Worm (Caenorhabditis elegans) whole organism, young adult: ENCODE data around the gene klp-20.

Experiments used
- B0019.2 ChIP-seq: fragments of 200-800 bp; sonication (Bioruptor generic); conservative IDR thresholded peaks from 2 replicates; pipeline ENCODE4 v1.3.6; 2022; ENCODE audit warnings: missing genetic modification reagents, missing genetic modification characterization, missing compliant biosample characterization
- B0035.1 ChIP-seq: sonication (generic microtip); optimal IDR thresholded peaks from 2 replicates; lab custom pipeline; 2016; ENCODE audit warnings: missing genetic modification characterization, mild to moderate bottlenecking, missing compliant biosample characterization, missing genotype, missing genetic modification reagents
- B0261.1 ChIP-seq: sonication (generic microtip); optimal IDR thresholded peaks from 2 replicates; lab custom pipeline; 2016; ENCODE audit warnings: mild to moderate bottlenecking, missing genetic modification characterization, moderate library complexity, missing compliant biosample characterization
- B0336.3 ChIP-seq: fragments of 200-800 bp; sonication (Bioruptor generic); IDR thresholded peaks from 2 replicates; pipeline ENCODE4 v1.3.6; 2022; ENCODE audit warnings: missing genetic modification characterization, missing compliant biosample characterization
- D2030.7 ChIP-seq: fragments of 200-800 bp; sonication (Bioruptor generic); IDR thresholded peaks from 2 replicates; pipeline ENCODE4 v1.3.6; 2022; ENCODE audit warnings: missing genetic modification reagents, missing genetic modification characterization, missing compliant biosample characterization
- F33H1.4 ChIP-seq: fragments of 200-800 bp; sonication (Bioruptor generic); IDR thresholded peaks from 2 replicates; pipeline ENCODE4 v1.3.6; 2022; ENCODE audit warnings: missing genetic modification reagents, missing genetic modification characterization, missing compliant biosample characterization
- F39B2.1 ChIP-seq: fragments of 200-800 bp; sonication (Bioruptor generic); IDR thresholded peaks from 2 replicates; pipeline ENCODE4 v1.3.6; 2022; ENCODE audit warnings: missing genetic modification reagents, missing genetic modification characterization, missing compliant biosample characterization
- F49E8.2 ChIP-seq: sonication (generic microtip); optimal IDR thresholded peaks from 3 replicates; lab custom pipeline; 2017; ENCODE audit warnings: missing genetic modification characterization, mild to moderate bottlenecking, missing compliant biosample characterization, antibody characterized with exemption, moderate library complexity; ENCODE audit not compliant: insufficient read depth
- F57A8.1 ChIP-seq: fragments of 200-800 bp; sonication (Bioruptor generic); optimal IDR thresholded peaks from 2 replicates; lab custom pipeline; 2018; ENCODE audit warnings: mild to moderate bottlenecking, missing genetic modification characterization, moderate library complexity, missing compliant biosample characterization
- K12H6.12 ChIP-seq: fragments of 200-800 bp; sonication (Bioruptor generic); optimal IDR thresholded peaks from 2 replicates; lab custom pipeline; 2018; ENCODE audit warnings: mild to moderate bottlenecking, missing genetic modification characterization, missing compliant biosample characterization
- Y56A3A.18 ChIP-seq: fragments of 200-800 bp; sonication (Bioruptor generic); IDR thresholded peaks from 2 replicates; pipeline ENCODE4 v1.3.6; 2022; ENCODE audit warnings: missing genetic modification reagents, missing genetic modification characterization, missing compliant biosample characterization
- ZK185.1 ChIP-seq: sonication (generic microtip); optimal IDR thresholded peaks from 2 replicates; lab custom pipeline; 2016; ENCODE audit warnings: mild to moderate bottlenecking, missing genetic modification characterization, missing compliant biosample characterization; ENCODE audit not compliant: poor library complexity, severe bottlenecking
- akir-1 ChIP-seq: fragments of 200-800 bp; sonication (Bioruptor generic); optimal IDR thresholded peaks from 2 replicates; lab custom pipeline; 2018; ENCODE audit warnings: mild to moderate bottlenecking, missing genetic modification characterization, moderate library complexity, missing compliant biosample characterization
- athp-1 ChIP-seq: sonication (generic microtip); optimal IDR thresholded peaks from 2 replicates; lab custom pipeline; 2017; ENCODE audit warnings: mild to moderate bottlenecking, missing genetic modification characterization, missing compliant biosample characterization
- bed-1 ChIP-seq: fragments of 200-800 bp; sonication (Bioruptor generic); IDR thresholded peaks from 2 replicates; pipeline ENCODE4 v1.3.6; 2022; ENCODE audit warnings: missing genetic modification reagents, missing genetic modification characterization, missing compliant biosample characterization
- cebp-1 ChIP-seq, 2 experiments: fragments of 200-800 bp in 1 of 2; sonication (Bioruptor generic) in 1 of 2; sonication (generic microtip) in 1 of 2; IDR thresholded peaks in 1 of 2; optimal IDR thresholded peaks in 1 of 2; 2 replicates each; pipeline versions ENCODE4 v1.3.6 to Lab custom; 2017 to 2022; ENCODE audit warnings: missing compliant biosample characterization in 2 of 2, missing genetic modification characterization in 2 of 2, mild to moderate bottlenecking in 1 of 2, missing genetic modification reagents in 1 of 2, moderate library complexity in 1 of 2
- ceh-91 ChIP-seq: fragments of 200-800 bp; sonication (Bioruptor generic); IDR thresholded peaks from 2 replicates; pipeline ENCODE4 v1.3.6; 2022; ENCODE audit warnings: missing genetic modification reagents, missing genetic modification characterization, missing compliant biosample characterization
- die-1 ChIP-seq: sonication (generic microtip); optimal IDR thresholded peaks from 2 replicates; lab custom pipeline; 2016; ENCODE audit warnings: missing genotype, mild to moderate bottlenecking, missing genetic modification characterization, missing compliant biosample characterization
- dox-1 ChIP-seq: fragments of 200-800 bp; sonication (Bioruptor generic); IDR thresholded peaks from 2 replicates; pipeline ENCODE4 v1.3.6; 2022; ENCODE audit warnings: missing genetic modification reagents, missing genetic modification characterization, missing compliant biosample characterization
- efl-1 ChIP-seq: fragments of 150-350 bp; optimal IDR thresholded peaks from 2 replicates; lab custom pipeline; 2014; ENCODE audit warnings: missing biosample characterization, missing genetic modification reagents, missing genetic modification characterization
- egl-18 ChIP-seq: fragments of 200-800 bp; sonication (Bioruptor generic); IDR thresholded peaks from 2 replicates; pipeline ENCODE4 v1.3.6; 2022; ENCODE audit warnings: missing genetic modification reagents, missing genetic modification characterization, missing compliant biosample characterization
- egl-44 ChIP-seq: fragments of 200-800 bp; sonication (Bioruptor generic); IDR thresholded peaks from 2 replicates; pipeline ENCODE4 v1.3.6; 2022; ENCODE audit warnings: missing genetic modification reagents, missing genetic modification characterization, missing compliant biosample characterization
- him-1 ChIP-seq: sonication (generic microtip); optimal IDR thresholded peaks from 2 replicates; lab custom pipeline; 2016; ENCODE audit warnings: missing genotype, missing genetic modification reagents, missing genetic modification characterization, missing compliant biosample characterization
- hlh-26 ChIP-seq: fragments of 200-800 bp; sonication (Bioruptor generic); conservative IDR thresholded peaks from 2 replicates; pipeline ENCODE4 v1.3.6; 2022; ENCODE audit warnings: missing genetic modification reagents, missing genetic modification characterization, missing compliant biosample characterization
- hmg-1.2 ChIP-seq: fragments of 200-800 bp; sonication (Bioruptor generic); IDR thresholded peaks from 2 replicates; pipeline ENCODE4 v1.3.6; 2022; ENCODE audit warnings: missing genetic modification reagents, missing genetic modification characterization, missing compliant biosample characterization
- hmg-20 ChIP-seq: fragments of 200-800 bp; sonication (Bioruptor generic); IDR thresholded peaks from 2 replicates; pipeline ENCODE4 v1.3.6; 2022; ENCODE audit warnings: missing genetic modification reagents, missing genetic modification characterization, missing compliant biosample characterization
- hrde-1 ChIP-seq: sonication (generic microtip); optimal IDR thresholded peaks from 2 replicates; lab custom pipeline; 2016; ENCODE audit warnings: missing genetic modification characterization, mild to moderate bottlenecking, missing compliant biosample characterization, moderate library complexity, missing genotype, missing genetic modification reagents, borderline replicate concordance
- hsf-1 ChIP-seq: fragments of 200-800 bp; sonication (Bioruptor generic); IDR thresholded peaks from 2 replicates; pipeline ENCODE4 v1.3.6; 2022; ENCODE audit warnings: missing genetic modification reagents, missing genetic modification characterization, missing compliant biosample characterization
- let-607 ChIP-seq, 2 experiments: fragments of 200-800 bp in 1 of 2; sonication (Bioruptor generic) in 1 of 2; sonication (generic microtip) in 1 of 2; optimal IDR thresholded peaks; 2 replicates each; lab custom pipeline; 2016 to 2018; ENCODE audit warnings: mild to moderate bottlenecking in 2 of 2, missing compliant biosample characterization in 2 of 2, missing genetic modification characterization in 2 of 2, moderate library complexity in 2 of 2, missing genotype in 1 of 2
- lin-35 ChIP-seq, 3 experiments: fragments of 150-350 bp in 2 of 3; sonication (generic microtip) in 1 of 3; optimal IDR thresholded peaks; 2 replicates each; lab custom pipeline; 2014 to 2018; ENCODE audit warnings: missing biosample characterization in 3 of 3, missing genetic modification characterization in 3 of 3, missing genetic modification reagents in 3 of 3
- lin-54 ChIP-seq: fragments of 200-800 bp; sonication (Bioruptor generic); optimal IDR thresholded peaks from 2 replicates; lab custom pipeline; 2018; ENCODE audit warnings: mild to moderate bottlenecking, missing genetic modification characterization, missing compliant biosample characterization
- lsl-1 ChIP-seq: fragments of 200-800 bp; sonication (Bioruptor generic); optimal IDR thresholded peaks from 2 replicates; lab custom pipeline; 2018; ENCODE audit warnings: mild to moderate bottlenecking, missing genetic modification characterization, moderate library complexity, missing compliant biosample characterization
- lsy-27 ChIP-seq: sonication (generic microtip); optimal IDR thresholded peaks from 2 replicates; lab custom pipeline; 2017; ENCODE audit warnings: missing genetic modification characterization, mild to moderate bottlenecking, missing compliant biosample characterization, antibody characterized with exemption, missing genotype, borderline replicate concordance; ENCODE audit not compliant: insufficient read depth
- madf-6 ChIP-seq: fragments of 200-800 bp; sonication (Bioruptor generic); IDR thresholded peaks from 2 replicates; pipeline ENCODE4 v1.3.6; 2022; ENCODE audit warnings: missing genetic modification reagents, missing genetic modification characterization, missing compliant biosample characterization
- mcd-1 ChIP-seq: fragments of 200-800 bp; sonication (Bioruptor generic); IDR thresholded peaks from 2 replicates; pipeline ENCODE4 v1.3.6; 2022; ENCODE audit warnings: missing genetic modification reagents, missing genetic modification characterization, missing compliant biosample characterization
- pha-4 ChIP-seq: fragments of 150-350 bp; sonication (generic microtip); optimal IDR thresholded peaks from 2 replicates; lab custom pipeline; 2014; ENCODE audit warnings: missing biosample characterization, missing genetic modification reagents, missing genetic modification characterization
- sdz-38 ChIP-seq: sonication (generic microtip); optimal IDR thresholded peaks from 2 replicates; lab custom pipeline; 2016; ENCODE audit warnings: missing genotype, missing genetic modification characterization, missing compliant biosample characterization
- snpc-1.1 ChIP-seq: sonication (generic microtip); optimal IDR thresholded peaks from 2 replicates; lab custom pipeline; 2017; ENCODE audit warnings: missing genetic modification characterization, mild to moderate bottlenecking, missing compliant biosample characterization, antibody characterized with exemption, moderate library complexity, missing genotype, missing genetic modification reagents; ENCODE audit not compliant: insufficient read depth
- snpc-3.4 ChIP-seq: sonication (generic microtip); optimal IDR thresholded peaks from 2 replicates; lab custom pipeline; 2017; ENCODE audit warnings: missing genetic modification characterization, mild to moderate bottlenecking, missing compliant biosample characterization, antibody characterized with exemption, moderate library complexity, missing genotype, missing genetic modification reagents
- somi-1 ChIP-seq: fragments of 200-800 bp; sonication (Bioruptor generic); optimal IDR thresholded peaks from 2 replicates; lab custom pipeline; 2018; ENCODE audit warnings: mild to moderate bottlenecking, missing genetic modification characterization, missing compliant biosample characterization
- tbp1 ChIP-seq: fragments of 200-800 bp; sonication (Bioruptor generic); optimal IDR thresholded peaks from 2 replicates; lab custom pipeline; 2018; ENCODE audit warnings: mild to moderate bottlenecking, missing genetic modification characterization, missing compliant biosample characterization
- tbx-9 ChIP-seq: sonication (generic microtip); optimal IDR thresholded peaks from 2 replicates; lab custom pipeline; 2016; ENCODE audit warnings: borderline replicate concordance, missing genetic modification characterization, inconsistent platforms, missing compliant biosample characterization
- xnd-1 ChIP-seq: sonication (generic microtip); optimal IDR thresholded peaks from 2 replicates; lab custom pipeline; 2016; ENCODE audit warnings: missing genotype, missing genetic modification reagents, missing genetic modification characterization, missing compliant biosample characterization
- ztf-18 ChIP-seq: sonication (generic microtip); optimal IDR thresholded peaks from 2 replicates; lab custom pipeline; 2016; ENCODE audit warnings: missing genotype, mild to moderate bottlenecking, missing genetic modification characterization, missing compliant biosample characterization
- ztf-22 ChIP-seq: fragments of 200-800 bp; sonication (Bioruptor generic); optimal IDR thresholded peaks from 2 replicates; lab custom pipeline; 2018; ENCODE audit warnings: mild to moderate bottlenecking, missing genetic modification characterization, moderate library complexity, missing compliant biosample characterization
- ztf-6 ChIP-seq: fragments of 200-800 bp; sonication (Bioruptor generic); IDR thresholded peaks from 2 replicates; pipeline ENCODE4 v1.3.6; 2022; ENCODE audit warnings: missing genetic modification reagents, missing genetic modification characterization, missing compliant biosample characterization

The klp-20 gene

DNA sequence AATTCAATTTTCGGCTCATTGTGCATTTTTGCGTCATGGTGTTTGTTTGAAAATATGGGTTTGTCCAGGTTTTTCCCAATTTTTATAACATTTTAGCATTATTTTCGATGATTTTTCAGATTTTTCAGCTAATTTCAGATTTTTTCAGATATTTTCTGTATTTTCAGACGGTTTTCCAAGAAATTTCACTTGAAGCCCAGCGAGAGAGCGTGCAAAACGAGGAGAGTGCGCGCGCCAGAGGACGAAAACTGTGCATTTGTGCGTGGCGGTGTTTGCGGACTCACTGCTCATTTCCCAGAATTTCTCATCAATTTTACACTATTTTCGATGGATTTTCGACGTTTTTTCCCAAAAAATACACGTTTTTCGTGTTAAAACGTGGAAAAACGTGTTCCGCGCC lies 25.3 kb downstream of the klp-20 start:
- TF ChIP-seq somi-1 (GFP tag; lab: Kevin White, UChicago) (no peak), B0261.1 (tag; lab: Kevin White, UChicago) (no peak), K12H6.12 (tag; lab: Kevin White, UChicago) (peak; percentile 42), athp-1 (tag; lab: Kevin White, UChicago) (no peak), ZK185.1 (tag; lab: Kevin White, UChicago) (no peak), F57A8.1 (GFP tag; lab: Kevin White, UChicago) (no peak), ceh-91 (0 out of 2 replicates have a peak, but pooled peaks have one; percentile 22), hsf-1 (GFP tag; lab: Robert Waterston, UW) (no peak), D2030.7 (peak; percentile 86), hrde-1 (tag; lab: Kevin White, UChicago) (no peak), mcd-1 (GFP tag; lab: Robert Waterston, UW) (peak; percentile 79), akir-1 (no peak), F49E8.2 (peak; percentile 46), snpc-1.1 (tag; lab: Kevin White, UChicago) (no peak), lin-54 (GFP tag; lab: Kevin White, UChicago) (peak; percentile 64), hmg-20 (GFP tag; lab: Robert Waterston, UW) (no peak), lsy-27 (tag; lab: Kevin White, UChicago) (no peak), F33H1.4 (GFP tag; lab: Robert Waterston, UW) (no peak; the same call in 1 of the 2 replicates), snpc-3.4 (tag; lab: Kevin White, UChicago) (peak; percentile 54), madf-6 (GFP tag; lab: Robert Waterston, UW) (peak; percentile 63), B0035.1 (no peak), pha-4 (no peak), ztf-22 (no peak), dox-1 (no peak), lsl-1 (GFP tag; lab: Kevin White, UChicago) (peak; percentile 57), hmg-1.2 (GFP tag; lab: Robert Waterston, UW) (peak; percentile 93), B0336.3 (GFP tag; lab: Robert Waterston, UW) (peak; percentile 75), ztf-6 (no peak), egl-44 (no peak), let-607 (tag; optimal IDR thresholded peaks at IDR 0.05; lab: Kevin White, UChicago) (no peak), cebp-1 (GFP tag; IDR thresholded peaks at IDR 0.05; lab: Robert Waterston, UW) (peak; percentile 45; the same call in 1 of the 2 replicates), cebp-1 (tag; optimal IDR thresholded peaks at IDR 0.05; lab: Kevin White, UChicago) (no peak), die-1 (tag; lab: Kevin White, UChicago) (no peak), Y56A3A.18 (no peak), him-1 (tag; lab: Kevin White, UChicago) (peak; percentile 20), B0019.2 (0 out of 2 replicates have a peak, but pooled peaks have one; percentile 35), xnd-1 (tag; lab: Kevin White, UChicago) (no peak), lin-35 (GFP tag; optimal IDR thresholded peaks at IDR 0.05; lab: Kevin White, UChicago) (peak in 1 of 3 experiments; percentile 33), hlh-26 (GFP tag; lab: Robert Waterston, UW) (no peak), egl-18 (GFP tag; lab: Robert Waterston, UW) (no peak), efl-1 (peak; percentile 38), tbx-9 (no peak), tbp1 (GFP tag; lab: Kevin White, UChicago) (peak; percentile 59), ztf-18 (tag; lab: Kevin White, UChicago) (no peak), bed-1 (GFP tag; lab: Robert Waterston, UW) (no peak), F39B2.1 (no peak), sdz-38 (tag; lab: Kevin White, UChicago) (no peak)
